Worm (Caenorhabditis elegans): ENCODE measurements around the gene srx-22.

srx-22 gene

ce11 chrV:702260-702659, 22.5 kb downstream of the srx-22 start, which contains the start of gene srbc-37:
srbc-37 (plus strand) TSS chrV:702560.
- TF ChIP-seq sptf-1 (tag; optimal IDR thresholded peaks at IDR 0.05) (no peak), zip-8 (tag; optimal IDR thresholded peaks at IDR 0.05) (no peak), unc-39 (tag; optimal IDR thresholded peaks at IDR 0.05) (no peak), unc-120 (tag; optimal IDR thresholded peaks at IDR 0.05; ENCODE audit: poor library complexity, severe bottlenecking) (no peak), ceh-83 (GFP tag; optimal IDR thresholded peaks at IDR 0.05) (no peak), pha-4 (tag; optimal IDR thresholded peaks at IDR 0.05) (no peak), elt-3 (tag; optimal IDR thresholded peaks at IDR 0.05) (no peak), nhr-237 (tag; optimal IDR thresholded peaks at IDR 0.05) (no peak), lin-32 (GFP tag; optimal IDR thresholded peaks at IDR 0.05) (no peak), nhr-28 (tag; optimal IDR thresholded peaks at IDR 0.05) (no peak), ztf-11 (tag; optimal IDR thresholded peaks at IDR 0.05) (no peak), tbx-8 (GFP tag; optimal IDR thresholded peaks at IDR 0.05) (no peak), unc-62 (GFP tag; optimal IDR thresholded peaks at IDR 0.05) (no peak), bed-3 (GFP tag; optimal IDR thresholded peaks at IDR 0.05) (no peak), ceh-39 (tag; optimal IDR thresholded peaks at IDR 0.05) (no peak), mls-2 (tag; optimal IDR thresholded peaks at IDR 0.05) (no peak), elt-1 (tag; optimal IDR thresholded peaks at IDR 0.05; ENCODE audit: borderline replicate concordance, insufficient read depth) (no peak)

ce11 chrV:706918-707317, 27.2 kb downstream of the srx-22 start, which contains the start of gene srbc-38:
srbc-38 (plus strand) TSS chrV:707218.
- TF ChIP-seq tbx-8 (GFP tag; optimal IDR thresholded peaks at IDR 0.05) (no peak), zip-8 (tag; optimal IDR thresholded peaks at IDR 0.05) (no peak), pha-4 (tag; optimal IDR thresholded peaks at IDR 0.05) (no peak), ceh-43 (GFP tag; optimal IDR thresholded peaks at IDR 0.05) (no peak), bed-3 (GFP tag; optimal IDR thresholded peaks at IDR 0.05) (no peak), unc-62 (GFP tag; optimal IDR thresholded peaks at IDR 0.05) (no peak), elt-1 (tag; optimal IDR thresholded peaks at IDR 0.05; ENCODE audit: borderline replicate concordance, insufficient read depth) (no peak), unc-120 (tag; optimal IDR thresholded peaks at IDR 0.05; ENCODE audit: poor library complexity, severe bottlenecking) (no peak)

- TF ChIP-seq mep-1 (tag; optimal IDR thresholded peaks at IDR 0.05) (no peak), unc-39 (tag; optimal IDR thresholded peaks at IDR 0.05) (no peak), mls-2 (tag; optimal IDR thresholded peaks at IDR 0.05) (no peak), mab-5 (tag; optimal IDR thresholded peaks at IDR 0.05) (no peak), nhr-76 (tag; optimal IDR thresholded peaks at IDR 0.05) (no peak), nhr-2 (tag; optimal IDR thresholded peaks at IDR 0.05) (no peak), ham-2 (GFP tag; optimal IDR thresholded peaks at IDR 0.05) (no peak), ceh-39 (tag; optimal IDR thresholded peaks at IDR 0.05) (no peak), unc-62 (GFP tag; optimal IDR thresholded peaks at IDR 0.05) (no peak)
Observed at ce11 chrV:708808-709207, 29.0 kb downstream of the srx-22 start, which contains the start of gene srbc-39. srbc-39 (plus strand) TSS chrV:709108.

- no peak for TF ChIP-seq unc-39 (tag; optimal IDR thresholded peaks at IDR 0.05)
- TF ChIP-seq ceh-43 (GFP tag; optimal IDR thresholded peaks at IDR 0.05): no peak
- TF ChIP-seq blmp-1 (tag; optimal IDR thresholded peaks at IDR 0.05): no peak
Observed at ce11 chrV:712882-713281, 33.1 kb downstream of the srx-22 start, which contains the start of gene cyp-33C11. cyp-33C11 (minus strand) TSS chrV:712982.

- no peak for TF ChIP-seq M03D4.4 (tag; optimal IDR thresholded peaks at IDR 0.05)
- TF ChIP-seq ham-2 (GFP tag; optimal IDR thresholded peaks at IDR 0.05): no peak
- no peak for TF ChIP-seq ceh-39 (tag; optimal IDR thresholded peaks at IDR 0.05)
- TF ChIP-seq ztf-11 (tag; optimal IDR thresholded peaks at IDR 0.05): no peak
Observed at ce11 chrV:719731-720130, 40.0 kb downstream of the srx-22 start, which contains the start of gene srbc-40. srbc-40 (minus strand) TSS chrV:719831.

ce11 chrV:722889-723288, 43.1 kb downstream of the srx-22 start:
- no peak for TF ChIP-seq ceh-43 (GFP tag; optimal IDR thresholded peaks at IDR 0.05)
- no peak for TF ChIP-seq unc-62 (GFP tag; optimal IDR thresholded peaks at IDR 0.05)
- TF ChIP-seq mep-1 (tag; optimal IDR thresholded peaks at IDR 0.05): no peak
- TF ChIP-seq lsy-2 (tag; optimal IDR thresholded peaks at IDR 0.05): no peak
- no peak for TF ChIP-seq pha-4 (tag; optimal IDR thresholded peaks at IDR 0.05)
- TF ChIP-seq nhr-76 (tag; optimal IDR thresholded peaks at IDR 0.05): no peak
- no peak for TF ChIP-seq blmp-1 (tag; optimal IDR thresholded peaks at IDR 0.05)
- no peak for TF ChIP-seq drap-1 (GFP tag; optimal IDR thresholded peaks at IDR 0.05)
